Fruit fly (Drosophila melanogaster) whole organism, prepupa: ENCODE results near the gene CG4465.

Experiments used
- Blimp-1 ChIP-seq: fragments of 200-800 bp; sonication (Bioruptor generic); optimal IDR thresholded peaks from 3 replicates; lab custom pipeline; 2017; ENCODE audit warnings: missing biosample characterization, missing genetic modification characterization, mild to moderate bottlenecking, moderate library complexity, missing genetic modification reagents
- CG10631 ChIP-seq: fragments of 200-800 bp; sonication (Bioruptor generic); optimal IDR thresholded peaks from 2 replicates; lab custom pipeline; 2016; ENCODE audit warnings: missing biosample characterization, missing genetic modification characterization
- CG10669 ChIP-seq: fragments of 200-800 bp; sonication (Bioruptor generic); optimal IDR thresholded peaks from 3 replicates; lab custom pipeline; 2018; ENCODE audit warnings: missing biosample characterization, mild to moderate bottlenecking, missing genetic modification characterization, moderate library complexity
- CG11294 ChIP-seq: fragments of 200-800 bp; sonication (Bioruptor generic); IDR thresholded peaks from 2 replicates; pipeline ENCODE4 v1.3.6; 2022; ENCODE audit warnings: missing biosample characterization, missing genetic modification characterization
- CG11762 ChIP-seq: fragments of 200-800 bp; sonication (Bioruptor generic); optimal IDR thresholded peaks from 3 replicates; lab custom pipeline; 2016; ENCODE audit warnings: missing biosample characterization, missing genetic modification characterization; ENCODE audit not compliant: insufficient read depth
- CG11902 ChIP-seq: fragments of 200-800 bp; sonication (Bioruptor generic); optimal IDR thresholded peaks from 3 replicates; lab custom pipeline; 2016; ENCODE audit warnings: missing biosample characterization, missing genetic modification characterization
- CG16779 ChIP-seq: fragments of 200-800 bp; sonication (Bioruptor generic); optimal IDR thresholded peaks from 3 replicates; lab custom pipeline; 2017; ENCODE audit warnings: missing biosample characterization, mild to moderate bottlenecking, missing genetic modification characterization
- CG31627 ChIP-seq: fragments of 200-800 bp; sonication (Bioruptor generic); optimal IDR thresholded peaks from 3 replicates; lab custom pipeline; 2016; ENCODE audit warnings: missing biosample characterization, missing genetic modification characterization
- CG32006 ChIP-seq: fragments of 200-800 bp; sonication (Bioruptor generic); optimal IDR thresholded peaks from 3 replicates; lab custom pipeline; 2017; ENCODE audit warnings: missing biosample characterization, mild to moderate bottlenecking, missing genetic modification characterization
- CG34406 ChIP-seq: fragments of 200-800 bp; sonication (Bioruptor generic); optimal IDR thresholded peaks from 3 replicates; lab custom pipeline; 2016; ENCODE audit warnings: missing biosample characterization, missing genetic modification characterization
- CG4318 ChIP-seq: fragments of 200-800 bp; sonication (Bioruptor generic); optimal IDR thresholded peaks from 3 replicates; lab custom pipeline; 2017; ENCODE audit warnings: missing biosample characterization, mild to moderate bottlenecking, missing genetic modification characterization
- CG6276 ChIP-seq: fragments of 200-800 bp; sonication (Bioruptor generic); optimal IDR thresholded peaks from 2 replicates; lab custom pipeline; 2017; ENCODE audit warnings: missing biosample characterization, mild to moderate bottlenecking, missing genetic modification characterization
- CG6854 ChIP-seq: fragments of 200-800 bp; sonication (Bioruptor generic); optimal IDR thresholded peaks from 2 replicates; lab custom pipeline; 2017; ENCODE audit warnings: missing biosample characterization, mild to moderate bottlenecking, missing genetic modification characterization
- CG7368 ChIP-seq: fragments of 200-800 bp; sonication (Bioruptor generic); optimal IDR thresholded peaks from 3 replicates; lab custom pipeline; 2016; ENCODE audit warnings: missing biosample characterization, missing genetic modification characterization
- CG8119 ChIP-seq: fragments of 200-800 bp; sonication (Bioruptor generic); IDR thresholded peaks from 3 replicates; pipeline ENCODE4 v1.3.6; 2022; ENCODE audit warnings: missing biosample characterization, missing genetic modification characterization
- CG8319 ChIP-seq: fragments of 200-800 bp; sonication (Bioruptor generic); optimal IDR thresholded peaks from 3 replicates; lab custom pipeline; 2016; ENCODE audit warnings: missing biosample characterization, missing genetic modification characterization
- CG9139 ChIP-seq: fragments of 200-800 bp; sonication (Bioruptor generic); optimal IDR thresholded peaks from 3 replicates; lab custom pipeline; 2017; ENCODE audit warnings: missing biosample characterization, mild to moderate bottlenecking, missing genetic modification characterization
- Eip75B ChIP-seq: fragments of 200-800 bp; sonication (Bioruptor generic); optimal IDR thresholded peaks from 3 replicates; lab custom pipeline; 2016; ENCODE audit warnings: missing biosample characterization, missing genetic modification characterization
- Eip93F ChIP-seq: fragments of 200-800 bp; sonication (Bioruptor generic); optimal IDR thresholded peaks from 2 replicates; lab custom pipeline; 2016; ENCODE audit warnings: missing biosample characterization, mild to moderate bottlenecking, missing genetic modification characterization
- Hr38 ChIP-seq: sonication (Bioruptor generic); optimal IDR thresholded peaks from 2 replicates; lab custom pipeline; 2016; ENCODE audit warnings: missing biosample characterization, missing genetic modification characterization
- Hr4 ChIP-seq: fragments of 200-800 bp; sonication (Bioruptor generic); optimal IDR thresholded peaks from 3 replicates; lab custom pipeline; 2016; ENCODE audit warnings: missing biosample characterization, missing genetic modification characterization
- Lpt ChIP-seq: fragments of 200-800 bp; sonication (Bioruptor generic); optimal IDR thresholded peaks from 3 replicates; lab custom pipeline; 2016; ENCODE audit warnings: missing biosample characterization, missing genetic modification characterization
- Smox ChIP-seq: fragments of 200-800 bp; sonication (Bioruptor generic); optimal IDR thresholded peaks from 3 replicates; lab custom pipeline; 2016; ENCODE audit warnings: missing biosample characterization, missing genetic modification characterization
- Sox102F ChIP-seq: fragments of 200-800 bp; sonication (Bioruptor generic); optimal IDR thresholded peaks from 2 replicates; lab custom pipeline; 2016; ENCODE audit warnings: missing biosample characterization, mild to moderate bottlenecking, missing genetic modification characterization
- Sox15 ChIP-seq: fragments of 200-800 bp; sonication (Bioruptor generic); optimal IDR thresholded peaks from 3 replicates; lab custom pipeline; 2016; ENCODE audit warnings: missing biosample characterization, missing genetic modification characterization
- acj6 ChIP-seq: fragments of 200-800 bp; sonication (Bioruptor generic); optimal IDR thresholded peaks from 3 replicates; lab custom pipeline; 2016; ENCODE audit warnings: missing biosample characterization, missing genetic modification characterization
- cyc ChIP-seq: fragments of 200-800 bp; sonication (Bioruptor generic); optimal IDR thresholded peaks from 3 replicates; lab custom pipeline; 2016; ENCODE audit warnings: missing biosample characterization, missing genetic modification characterization
- dsx ChIP-seq: fragments of 200-800 bp; optimal IDR thresholded peaks from 3 replicates; lab custom pipeline; 2019; ENCODE audit warnings: missing biosample characterization, mild to moderate bottlenecking, missing genetic modification characterization, moderate library complexity; ENCODE audit not compliant: poor library complexity, severe bottlenecking
- eg ChIP-seq: fragments of 200-800 bp; sonication (Bioruptor generic); IDR thresholded peaks from 3 replicates; pipeline ENCODE4 v1.3.6; 2022; ENCODE audit warnings: missing biosample characterization, missing genetic modification characterization
- net ChIP-seq: fragments of 200-800 bp; sonication (Bioruptor generic); optimal IDR thresholded peaks from 3 replicates; lab custom pipeline; 2016; ENCODE audit warnings: missing biosample characterization, missing genetic modification characterization
- salr ChIP-seq, 2 experiments: fragments of 200-800 bp; sonication (Bioruptor generic); optimal IDR thresholded peaks; 3 replicates each; lab custom pipeline; 2016 to 2018; ENCODE audit warnings: missing biosample characterization in 2 of 2, missing genetic modification characterization in 2 of 2, mild to moderate bottlenecking in 1 of 2
- spab ChIP-seq: fragments of 200-800 bp; sonication (Bioruptor generic); optimal IDR thresholded peaks from 2 replicates; lab custom pipeline; 2017; ENCODE audit warnings: missing biosample characterization, mild to moderate bottlenecking, missing genetic modification characterization, missing genetic modification reagents
- svp ChIP-seq: fragments of 200-800 bp; sonication (Bioruptor generic); peaks from one replicate; lab custom pipeline; 2016; ENCODE audit warnings: missing biosample characterization, missing genetic modification characterization
- topi ChIP-seq: fragments of 200-800 bp; sonication (Bioruptor generic); optimal IDR thresholded peaks from 3 replicates; lab custom pipeline; 2016; ENCODE audit warnings: missing biosample characterization, missing genetic modification characterization

Gene CG4465

dm6 chr3R:19924331-19924730 is 6.7 kb upstream of the CG4465 start (continued):
- no peak for TF ChIP-seq Hr4
- no peak for TF ChIP-seq CG32006 (GFP tag; lab: Kevin White, UChicago)
- no peak for TF ChIP-seq Blimp-1 (GFP tag; lab: Kevin White, UChicago)
- no peak for TF ChIP-seq svp
- no peak for TF ChIP-seq CG31627 (GFP tag; lab: Kevin White, UChicago)
- peak; percentile 51 for TF ChIP-seq spab (GFP tag; lab: Kevin White, UChicago)
- TF ChIP-seq CG11294 (GFP tag; lab: Robert Waterston, UW): no peak
- TF ChIP-seq topi (GFP tag; lab: Kevin White, UChicago): no peak
- TF ChIP-seq dsx (GFP tag; lab: Kevin White, UChicago): no peak
- peak; percentile 46 for TF ChIP-seq net (GFP tag; lab: Kevin White, UChicago)
- TF ChIP-seq, all 60 proteins: peak for 21

- no peak for TF ChIP-seq CG9139
- TF ChIP-seq acj6 (GFP tag; lab: Kevin White, UChicago): no peak
- TF ChIP-seq CG11902 (GFP tag; lab: Kevin White, UChicago): no peak
- TF ChIP-seq CG10669 (GFP tag; lab: Kevin White, UChicago): no peak
- no peak for TF ChIP-seq CG6854
- TF ChIP-seq Eip75B: no peak
- TF ChIP-seq Sox102F: no peak
- no peak for TF ChIP-seq Smox
- TF ChIP-seq Eip93F (GFP tag; lab: Kevin White, UChicago): no peak
- no peak for TF ChIP-seq CG8319 (GFP tag; lab: Kevin White, UChicago)
- no peak for TF ChIP-seq Blimp-1 (GFP tag; lab: Kevin White, UChicago)
- 0 out of 3 replicates have a peak, but pooled peaks have one; percentile 25 for TF ChIP-seq CG8119 (GFP tag; lab: Robert Waterston, UW)
- TF ChIP-seq Sox15 (GFP tag; lab: Kevin White, UChicago): no peak
- TF ChIP-seq CG7368: no peak
- no peak for TF ChIP-seq Hr38 (GFP tag; lab: Kevin White, UChicago)
- no peak for TF ChIP-seq CG11762 (GFP tag; lab: Kevin White, UChicago)
- 0 out of 3 replicates have a peak, but pooled peaks have one; percentile 9 for TF ChIP-seq eg
- no peak for TF ChIP-seq cyc (GFP tag; lab: Kevin White, UChicago)
- no peak for TF ChIP-seq CG16779 (tag; lab: Kevin White, UChicago)
- peak; percentile 3 for TF ChIP-seq CG6276 (GFP tag; lab: Kevin White, UChicago)
- no peak for TF ChIP-seq CG11294 (GFP tag; lab: Robert Waterston, UW)
Measured at dm6 chr3R:19918207-19918606, 568 bp upstream of the CG4465 start, which contains the start of gene CG4770. CG4770 (plus strand) TSS chr3R:19918507.

dm6 chr3R:19915312-19915711 is 2.3 kb downstream of the CG4465 start, which contains the start of the genes Xport-A and Xport-B:
Xport-A (minus strand) TSS chr3R:19915412.
Xport-B (minus strand) TSS chr3R:19915412.
- TF ChIP-seq Lpt (GFP tag; lab: Kevin White, UChicago): no peak
- no peak for TF ChIP-seq CG6854
- TF ChIP-seq CG10631 (GFP tag; lab: Kevin White, UChicago): no peak
- no peak for TF ChIP-seq CG4318 (GFP tag; lab: Kevin White, UChicago)
- no peak for TF ChIP-seq CG34406
- TF ChIP-seq CG8319 (GFP tag; lab: Kevin White, UChicago): no peak
- no peak for TF ChIP-seq CG11762 (GFP tag; lab: Kevin White, UChicago)

dm6 chr3R:19911030-19911429 is 6.6 kb downstream of the CG4465 start:
- TF ChIP-seq CG16779 (tag; lab: Kevin White, UChicago): no peak
- no peak for TF ChIP-seq CG9139
- no peak for TF ChIP-seq eg
- TF ChIP-seq CG8119 (GFP tag; lab: Robert Waterston, UW): no peak
- no peak for TF ChIP-seq cyc (GFP tag; lab: Kevin White, UChicago)
- no peak for TF ChIP-seq Hr38 (GFP tag; lab: Kevin White, UChicago)
- no peak for TF ChIP-seq salr (GFP tag; optimal IDR thresholded peaks at IDR 0.05; lab: Kevin White, UChicago)
